Worm (Caenorhabditis elegans): ENCODE results near the gene nhr-52.
"Not testable (repeated sequence)": the region's sequence is repeated elsewhere in the genome, so short reads cannot be mapped to it uniquely, and the experiment has no call there.

Gene nhr-52

ce11 chrV:15677222-15677621 lies at the start of gene nhr-52:
nhr-52 (plus strand) TSS chrV:15677522.
- no peak for TF ChIP-seq che-1 (tag; optimal IDR thresholded peaks at IDR 0.05)
- no peak for TF ChIP-seq nfya-1 (tag; optimal IDR thresholded peaks at IDR 0.05)

ce11 chrV:15629543-15629942 lies 47.8 kb upstream of the nhr-52 start, which contains the start of gene str-248:
str-248 (minus strand) TSS chrV:15629643.
- TF ChIP-seq elt-4 (tag; optimal IDR thresholded peaks at IDR 0.05): no peak
- no peak for TF ChIP-seq fax-1 (tag; optimal IDR thresholded peaks at IDR 0.05)
- TF ChIP-seq lim-6 (tag; optimal IDR thresholded peaks at IDR 0.05): no peak
- no peak for TF ChIP-seq sox-2 (GFP tag; IDR thresholded peaks at IDR 0.05)
- no peak for TF ChIP-seq nhr-11 (tag; optimal IDR thresholded peaks at IDR 0.05)
- no peak for TF ChIP-seq ceh-2 (tag; optimal IDR thresholded peaks at IDR 0.05)
- no peak for TF ChIP-seq fkh-10 (GFP tag; optimal IDR thresholded peaks at IDR 0.05)
- TF ChIP-seq ama-1 (optimal IDR thresholded peaks at IDR 0.05): no peak

ce11 chrV:15638853-15639252 lies 38.5 kb upstream of the nhr-52 start, which contains the start of gene srz-44:
srz-44 (minus strand) TSS chrV:15638953.
- TF ChIP-seq syd-9 (tag; optimal IDR thresholded peaks at IDR 0.05): no peak
- TF ChIP-seq elt-4 (tag; optimal IDR thresholded peaks at IDR 0.05): no peak
- no peak for TF ChIP-seq pha-4 (tag; optimal IDR thresholded peaks at IDR 0.05)
- TF ChIP-seq fax-1 (tag; optimal IDR thresholded peaks at IDR 0.05): no peak
- TF ChIP-seq tbx-2 (tag; optimal IDR thresholded peaks at IDR 0.05): no peak
- no peak for TF ChIP-seq ztf-16 (tag; optimal IDR thresholded peaks at IDR 0.05)
- TF ChIP-seq pha-2 (tag; optimal IDR thresholded peaks at IDR 0.05): no peak

ce11 chrV:15643192-15643591 lies 34.1 kb upstream of the nhr-52 start, which contains the start of gene C55A1.4:
C55A1.4 (minus strand) TSS chrV:15643292.
- TF ChIP-seq npax-4, tbx-2, ceh-18 (tag; optimal IDR thresholded peaks at IDR 0.05): not testable (repeated sequence)

ce11 chrV:15644575-15644974 lies 32.7 kb upstream of the nhr-52 start, which contains the start of gene str-23:
str-23 (plus strand) TSS chrV:15644875.
- TF ChIP-seq ceh-30 (tag; optimal IDR thresholded peaks at IDR 0.05) (no peak), hlh-6 (tag; optimal IDR thresholded peaks at IDR 0.05) (no peak), fkh-10 (GFP tag; optimal IDR thresholded peaks at IDR 0.05) (no peak), tbx-2 (tag; optimal IDR thresholded peaks at IDR 0.05) (no peak), unc-55 (GFP tag; optimal IDR thresholded peaks at IDR 0.05) (no peak), ttx-3 (tag; optimal IDR thresholded peaks at IDR 0.05) (no peak), sox-2 (GFP tag; IDR thresholded peaks at IDR 0.05) (no peak), ceh-9 (tag; optimal IDR thresholded peaks at IDR 0.05) (no peak), madf-2 (tag; optimal IDR thresholded peaks at IDR 0.05) (no peak), C08G9.2 (tag; optimal IDR thresholded peaks at IDR 0.05) (no peak), gmeb-2 (tag; optimal IDR thresholded peaks at IDR 0.05) (no peak)

ce11 chrV:15647536-15648085 lies 29.7 kb upstream of the nhr-52 start, which contains the start of the genes C55A1.7 and C55A1.6:
C55A1.7 (minus strand) TSS chrV:15647636.
C55A1.6 (plus strand) TSS chrV:15648035.
- not testable (repeated sequence) for TF ChIP-seq pha-2, elt-4, lin-11 (tag; optimal IDR thresholded peaks at IDR 0.05)

- no peak for TF ChIP-seq ceh-45 (GFP tag; IDR thresholded peaks at IDR 0.05)
- TF ChIP-seq unc-55 (GFP tag; optimal IDR thresholded peaks at IDR 0.05): no peak
- no peak for TF ChIP-seq elt-2 (tag; optimal IDR thresholded peaks at IDR 0.05)
- no peak for TF ChIP-seq pqm-1 (tag; optimal IDR thresholded peaks at IDR 0.05)
- no peak for TF ChIP-seq C08G9.2 (tag; optimal IDR thresholded peaks at IDR 0.05)
- TF ChIP-seq F13H6.1 (tag; optimal IDR thresholded peaks at IDR 0.05): no peak
- TF ChIP-seq che-1 (tag; optimal IDR thresholded peaks at IDR 0.05): no peak
- TF ChIP-seq nfya-1 (tag; optimal IDR thresholded peaks at IDR 0.05): no peak
- no peak for TF ChIP-seq tbx-7 (tag; optimal IDR thresholded peaks at IDR 0.05)
- no peak for TF ChIP-seq ref-2 (tag; optimal IDR thresholded peaks at IDR 0.05)
- TF ChIP-seq ceh-2 (tag; optimal IDR thresholded peaks at IDR 0.05): no peak
- no peak for TF ChIP-seq rnt-1 (tag; optimal IDR thresholded peaks at IDR 0.05)
- no peak for TF ChIP-seq ceh-19 (GFP tag; optimal IDR thresholded peaks at IDR 0.05)
- TF ChIP-seq tbx-2 (tag; optimal IDR thresholded peaks at IDR 0.05): no peak
- no peak for TF ChIP-seq hlh-8 (tag; optimal IDR thresholded peaks at IDR 0.05)
- no peak for TF ChIP-seq ceh-48 (tag; optimal IDR thresholded peaks at IDR 0.05)
- TF ChIP-seq sox-2 (GFP tag; IDR thresholded peaks at IDR 0.05): no peak
Measured at ce11 chrV:15650167-15650566, 27.2 kb upstream of the nhr-52 start, which contains the start of gene sru-42. sru-42 (plus strand) TSS chrV:15650467.

Measured in whole organism, late embryonic.